Fruit fly (Drosophila melanogaster): Measurements from ENCODE around the gene CG18528.
A peak's percentile ranks its signal among the peaks of the same experiment; 100 is the strongest.

CG18528 gene

DNA sequence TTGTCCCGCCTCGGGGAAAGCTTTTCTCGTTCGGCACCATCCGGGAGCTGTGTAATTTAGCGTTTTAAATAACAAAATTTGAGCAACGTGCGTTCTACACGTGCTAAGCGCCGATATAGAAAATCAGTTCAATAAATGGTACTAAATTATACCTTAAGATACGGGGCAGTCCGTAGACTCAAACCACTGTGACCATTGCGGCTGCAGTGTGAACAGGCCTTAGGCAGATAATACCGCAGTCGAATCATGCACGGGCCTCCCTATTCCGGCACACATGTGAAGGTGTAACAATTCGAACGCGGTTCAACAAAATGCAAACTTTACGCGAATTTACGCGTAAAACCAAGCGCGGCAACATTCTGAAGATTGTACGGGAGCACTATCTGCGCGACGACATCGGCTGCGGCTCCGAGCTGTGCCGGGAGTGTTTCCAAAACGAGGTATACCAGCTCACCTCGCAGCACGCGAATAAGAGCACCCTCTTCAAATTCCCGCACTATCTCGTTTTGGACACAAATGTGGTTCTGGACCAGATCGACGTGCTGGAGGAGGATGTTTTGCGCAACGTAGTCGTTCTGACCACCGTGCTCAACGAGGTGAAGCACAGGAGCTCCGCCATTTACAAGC lies 26.6 kb downstream of the CG18528 start, which contains the start of the genes Rrp5 and Dis3 (continued):
- TF ChIP-seq CG10267 (tag; optimal IDR thresholded peaks at IDR 0.05): no peak
- TF ChIP-seq tap (tag; optimal IDR thresholded peaks at IDR 0.05): no peak
- TF ChIP-seq CG13287 (GFP tag; IDR thresholded peaks at IDR 0.05; ENCODE audit: partially characterized antibody): peak; percentile 64; the same call in 1 of the 2 replicates
- TF ChIP-seq Hmx (GFP tag; optimal IDR thresholded peaks at IDR 0.05): no peak
- peak; percentile 73 for TF ChIP-seq Myb (GFP tag; optimal IDR thresholded peaks at IDR 0.05)
- no peak for TF ChIP-seq CG10147 (GFP tag; optimal IDR thresholded peaks at IDR 0.05)
- TF ChIP-seq CG32767 (GFP tag; IDR thresholded peaks at IDR 0.05): peak; percentile 31; the same call in 1 of the 2 replicates
- TF ChIP-seq hbn (GFP tag; IDR thresholded peaks at IDR 0.05; ENCODE audit: partially characterized antibody): no peak
- TF ChIP-seq mirr (GFP tag; optimal IDR thresholded peaks at IDR 0.05): no peak
- TF ChIP-seq ranshi (GFP tag; IDR thresholded peaks at IDR 0.05): no peak
- no peak for TF ChIP-seq gsb (GFP tag; IDR thresholded peaks at IDR 0.05)
- peak; percentile 85 for TF ChIP-seq GATAe (GFP tag; conservative IDR thresholded peaks at IDR 0.05)
- TF ChIP-seq CG6854 (GFP tag; optimal IDR thresholded peaks at IDR 0.05): no peak
- TF ChIP-seq CG5180 (GFP tag; optimal IDR thresholded peaks at IDR 0.05): no peak
- no peak for TF ChIP-seq CG18619 (GFP tag; optimal IDR thresholded peaks at IDR 0.05)
- 0 out of 2 replicates have a peak, but pooled peaks have one; percentile 10 for TF ChIP-seq toy (GFP tag; IDR thresholded peaks at IDR 0.05)
- no peak for TF ChIP-seq tio (GFP tag; optimal IDR thresholded peaks at IDR 0.05)
- TF ChIP-seq ken (GFP tag; IDR thresholded peaks at IDR 0.05): peak; percentile 81
- TF ChIP-seq CG8944 (GFP tag; optimal IDR thresholded peaks at IDR 0.05): peak; percentile 22
- 0 out of 2 replicates have a peak, but pooled peaks have one; percentile 30 for TF ChIP-seq sna (GFP tag; IDR thresholded peaks at IDR 0.05; ENCODE audit: partially characterized antibody)
- no peak for TF ChIP-seq CG4424 (GFP tag; optimal IDR thresholded peaks at IDR 0.05)
- no peak for TF ChIP-seq CG7963 (GFP tag; IDR thresholded peaks at IDR 0.05; ENCODE audit: partially characterized antibody)
- TF ChIP-seq bab2 (GFP tag; optimal IDR thresholded peaks at IDR 0.05): no peak
- TF ChIP-seq pros (GFP tag; optimal IDR thresholded peaks at IDR 0.05): no peak
- no peak for TF ChIP-seq slp2 (GFP tag; optimal IDR thresholded peaks at IDR 0.05)
- TF ChIP-seq chm (GFP tag; IDR thresholded peaks at IDR 0.05): peak; percentile 44
- TF ChIP-seq ems (GFP tag; optimal IDR thresholded peaks at IDR 0.05): no peak
- TF ChIP-seq ac (GFP tag; optimal IDR thresholded peaks at IDR 0.05): no peak
- no peak for TF ChIP-seq crol (GFP tag; IDR thresholded peaks at IDR 0.05)
- TF ChIP-seq CG11696 (GFP tag; IDR thresholded peaks at IDR 0.05): no peak
- TF ChIP-seq sens-2 (GFP tag; IDR thresholded peaks at IDR 0.05): peak; percentile 52
- TF ChIP-seq CG3065 (GFP tag; optimal IDR thresholded peaks at IDR 0.05): no peak
- TF ChIP-seq CG18262 (tag; optimal IDR thresholded peaks at IDR 0.05): no peak
- TF ChIP-seq sob (GFP tag; IDR thresholded peaks at IDR 0.05): peak; percentile 77
- no peak for TF ChIP-seq fd102C (GFP tag; optimal IDR thresholded peaks at IDR 0.05)
- no peak for TF ChIP-seq CG18476 (GFP tag; optimal IDR thresholded peaks at IDR 0.05)
- no peak for TF ChIP-seq lilli (GFP tag; optimal IDR thresholded peaks at IDR 0.05)
- no peak for TF ChIP-seq CG31441 (GFP tag; IDR thresholded peaks at IDR 0.05)
- no peak for TF ChIP-seq br (optimal IDR thresholded peaks at IDR 0.05)
- TF ChIP-seq Hr51 (GFP tag; optimal IDR thresholded peaks at IDR 0.05): peak in 1 of 2 experiments; percentile 22
- TF ChIP-seq dm (GFP tag; optimal IDR thresholded peaks at IDR 0.05): peak; percentile 100
- TF ChIP-seq ab (GFP tag; optimal IDR thresholded peaks at IDR 0.05): no peak
- TF ChIP-seq vnd (GFP tag; IDR thresholded peaks at IDR 0.05; ENCODE audit: partially characterized antibody): 0 out of 3 replicates have a peak, but pooled peaks have one; percentile 26
- TF ChIP-seq insv (GFP tag; optimal IDR thresholded peaks at IDR 0.05): no peak
- peak; percentile 44 for TF ChIP-seq CG9817 (tag; optimal IDR thresholded peaks at IDR 0.05)
- TF ChIP-seq gfzf (GFP tag; optimal IDR thresholded peaks at IDR 0.05): peak; percentile 97
- peak; percentile 40 for TF ChIP-seq Hsf (GFP tag; optimal IDR thresholded peaks at IDR 0.05)
- no peak for TF ChIP-seq fd96Cb (tag; optimal IDR thresholded peaks at IDR 0.05)
- no peak for TF ChIP-seq Oli (tag; optimal IDR thresholded peaks at IDR 0.05)
- peak; percentile 38; the same call in 1 of the 2 replicates for TF ChIP-seq ttk (GFP tag; IDR thresholded peaks at IDR 0.05)

All from whole organism, embryonic.